Worm (Caenorhabditis elegans): ENCODE results near the gene cap-2.
A peak's percentile ranks its signal among the peaks of the same experiment; 100 is the strongest.

The cap-2 gene

DNA sequence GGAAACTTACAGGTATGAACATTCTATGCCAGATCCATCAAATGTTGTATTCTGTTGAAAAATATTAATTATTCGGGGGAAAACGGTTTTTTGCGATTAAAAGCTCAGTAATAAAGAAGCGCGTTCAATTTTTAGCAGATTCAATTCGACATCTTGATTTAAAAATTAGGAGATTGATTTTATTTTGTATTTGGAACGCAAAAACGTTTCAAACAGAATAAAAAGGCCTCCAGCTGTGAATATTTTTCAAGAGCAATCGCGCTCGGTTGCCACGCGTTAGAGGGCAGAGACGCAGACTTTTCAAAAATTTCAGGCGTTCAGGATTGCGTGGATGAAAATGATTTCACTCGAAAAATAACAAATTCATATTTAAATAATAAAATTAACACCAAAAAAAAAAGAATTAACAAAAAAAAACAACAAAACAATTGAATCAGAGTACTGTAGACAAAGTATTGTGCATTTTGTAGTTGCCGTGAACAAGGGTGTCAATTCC, 49.0 kb upstream of the cap-2 start, which contains the start of gene R06F6.8 (continued):
- TF ChIP-seq zag-1 (tag; optimal IDR thresholded peaks at IDR 0.05) (no peak), C04F5.9 (tag; optimal IDR thresholded peaks at IDR 0.05) (no peak)

DNA sequence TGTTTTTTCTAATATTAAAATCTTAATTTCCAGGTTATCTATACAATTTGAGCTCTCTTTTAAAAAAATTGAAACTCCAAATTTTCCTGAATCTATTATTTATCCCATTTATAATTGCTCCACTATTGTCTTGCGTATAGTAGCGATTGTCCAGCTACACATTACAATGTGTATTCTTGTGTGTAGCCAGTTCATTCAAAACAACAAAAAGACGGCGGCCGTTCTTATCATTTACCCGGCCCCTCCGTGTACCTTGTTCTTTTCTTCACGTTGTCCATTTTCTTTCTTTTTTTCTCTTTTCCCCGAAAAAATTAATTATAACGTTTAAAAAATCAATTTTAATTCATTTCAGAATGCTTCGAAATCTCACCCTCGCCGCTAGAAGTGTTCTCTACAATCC, 48.3 kb upstream of the cap-2 start, which contains the start of gene ech-4:
Gene ech-4 (plus strand): TSS at position 353 of the 400 bp plus-strand sequence.
- TF ChIP-seq blmp-1 (tag; optimal IDR thresholded peaks at IDR 0.05) (peak; percentile 16), rnt-1 (tag; optimal IDR thresholded peaks at IDR 0.05) (no peak), nhr-85 (tag) (no peak), nhr-28 (tag; optimal IDR thresholded peaks at IDR 0.05) (no peak), ama-1 (optimal IDR thresholded peaks at IDR 0.05) (no peak), lin-35 (GFP tag; optimal IDR thresholded peaks at IDR 0.05) (peak in 1 of 2 experiments; percentile 15), ces-1 (GFP tag; optimal IDR thresholded peaks at IDR 0.05) (no peak)

DNA sequence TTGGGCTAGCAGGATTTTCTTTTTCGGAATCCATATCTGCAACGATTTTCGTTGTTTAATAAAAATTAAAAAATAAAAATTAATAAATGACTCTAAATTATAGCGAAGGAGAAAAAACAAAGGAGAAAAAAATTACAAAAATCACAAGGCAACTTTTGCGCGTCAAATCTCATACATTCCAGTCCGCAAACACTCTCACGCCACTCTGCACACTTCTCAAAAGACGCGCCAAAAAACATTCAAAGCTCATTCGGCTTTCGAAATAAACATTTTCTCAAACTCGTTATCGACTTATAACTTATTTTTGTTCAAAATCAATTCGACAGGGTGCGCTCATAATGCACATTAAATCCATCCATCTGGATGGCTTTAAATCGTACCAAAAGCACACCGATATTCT, 45.0 kb upstream of the cap-2 start, which contains the start of the genes R06F6.12 and mix-1:
Gene R06F6.12 (minus strand): TSS at position 36 of the 400 bp plus-strand sequence.
Gene mix-1 (plus strand): TSS at position 201 of the 400 bp plus-strand sequence.
- TF ChIP-seq mef-2 (tag; optimal IDR thresholded peaks at IDR 0.05) (no peak), nhr-85 (tag) (peak; percentile 70), zip-4 (GFP tag; optimal IDR thresholded peaks at IDR 0.05) (no peak), tbx-2 (tag; optimal IDR thresholded peaks at IDR 0.05) (peak; percentile 44), unc-62 (GFP tag; optimal IDR thresholded peaks at IDR 0.05) (no peak), snpc-4 (tag; optimal IDR thresholded peaks at IDR 0.05) (peak; percentile 35), grh-1 (GFP tag; IDR thresholded peaks at IDR 0.05) (no peak), dsc-1 (tag; optimal IDR thresholded peaks at IDR 0.05) (peak; percentile 50), aly-2 (tag; optimal IDR thresholded peaks at IDR 0.05) (peak; percentile 36), xbp-1 (tag; optimal IDR thresholded peaks at IDR 0.05) (peak; percentile 47), unc-86 (tag; optimal IDR thresholded peaks at IDR 0.05) (peak; percentile 24), irx-1 (tag; optimal IDR thresholded peaks at IDR 0.05) (peak; percentile 9), nhr-20 (tag; optimal IDR thresholded peaks at IDR 0.05) (peak; percentile 46), skn-1 (tag; optimal IDR thresholded peaks at IDR 0.05) (peak; percentile 25), lsy-2 (tag; optimal IDR thresholded peaks at IDR 0.05) (peak; percentile 79 to 82), blmp-1 (tag; optimal IDR thresholded peaks at IDR 0.05) (peak; percentile 53), ceh-82 (tag; optimal IDR thresholded peaks at IDR 0.05) (peak; percentile 49 to 60 (median 50)), jun-1 (tag; optimal IDR thresholded peaks at IDR 0.05) (no peak), swsn-7 (tag; optimal IDR thresholded peaks at IDR 0.05) (peak; percentile 52), efl-1 (optimal IDR thresholded peaks at IDR 0.05) (peak; percentile 80 to 89), efl-1 (GFP tag; optimal IDR thresholded peaks at IDR 0.05 in 1 of 2) (peak; percentile 86 to 98), vab-15 (tag; optimal IDR thresholded peaks at IDR 0.05) (no peak), rnt-1 (tag; optimal IDR thresholded peaks at IDR 0.05) (peak; percentile 80), sptf-1 (tag; optimal IDR thresholded peaks at IDR 0.05) (no peak), elt-3 (tag; optimal IDR thresholded peaks at IDR 0.05) (peak in 1 of 6 experiments; percentile 15), ztf-4 (tag; optimal IDR thresholded peaks at IDR 0.05) (no peak), F16B12.6 (tag; optimal IDR thresholded peaks at IDR 0.05) (peak; percentile 98), mep-1 (tag; optimal IDR thresholded peaks at IDR 0.05) (peak; percentile 86), C04F5.9 (tag; optimal IDR thresholded peaks at IDR 0.05) (peak; percentile 78), nhr-19 (GFP tag; conservative IDR thresholded peaks at IDR 0.05) (peak; percentile 37; the same call in 1 of the 2 replicates), unc-130 (tag; optimal IDR thresholded peaks at IDR 0.05) (peak; percentile 74), nhr-90 (tag; optimal IDR thresholded peaks at IDR 0.05; ENCODE audit: poor library complexity) (peak; percentile 18), nhr-47 (tag; optimal IDR thresholded peaks at IDR 0.05) (peak; percentile 75), egl-13 (tag; optimal IDR thresholded peaks at IDR 0.05) (no peak), fos-1 (tag; optimal IDR thresholded peaks at IDR 0.05) (peak; percentile 0), mdl-1 (tag; optimal IDR thresholded peaks at IDR 0.05) (peak in 1 of 2 experiments; percentile 35), lin-14 (GFP tag; optimal IDR thresholded peaks at IDR 0.05) (peak; percentile 42), C16A3.4 (tag; optimal IDR thresholded peaks at IDR 0.05) (peak; percentile 55), nhr-71 (tag; optimal IDR thresholded peaks at IDR 0.05) (peak; percentile 73), snu-23 (GFP tag; optimal IDR thresholded peaks at IDR 0.05) (peak; percentile 72), dpl-1 (GFP tag; optimal IDR thresholded peaks at IDR 0.05) (peak; percentile 84 to 89 (median 89)), lin-15B (tag; optimal IDR thresholded peaks at IDR 0.05) (peak; percentile 47), sox-4 (tag; optimal IDR thresholded peaks at IDR 0.05) (no peak), lin-35 (GFP tag; optimal IDR thresholded peaks at IDR 0.05) (peak; percentile 79 to 92), lin-13 (GFP tag; optimal IDR thresholded peaks at IDR 0.05) (peak; percentile 49)

Data from whole organism, L1 larva.